Worm (Caenorhabditis elegans): ENCODE measurements around the gene F26D11.1.

F26D11.1 gene

ce11 chrV:8018919-8019318 lies 37.6 kb downstream of the F26D11.1 start:
- no peak for TF ChIP-seq attf-6 (GFP tag; IDR thresholded peaks at IDR 0.05)
- peak; percentile 57 for TF ChIP-seq nhr-80 (tag; optimal IDR thresholded peaks at IDR 0.05)

ce11 chrV:8019783-8020182 lies 38.4 kb downstream of the F26D11.1 start:
- TF ChIP-seq lin-26 (GFP tag; IDR thresholded peaks at IDR 0.05) = no peak
- peak; percentile 60 for TF ChIP-seq nhr-80 (tag; optimal IDR thresholded peaks at IDR 0.05)
- TF ChIP-seq attf-3 (GFP tag; conservative IDR thresholded peaks at IDR 0.05) = no peak

ce11 chrV:8022040-8022439 lies 40.7 kb downstream of the F26D11.1 start, which contains the start of gene ech-3:
ech-3 (plus strand) TSS chrV:8022217.
- no peak for TF ChIP-seq egl-18 (GFP tag; IDR thresholded peaks at IDR 0.05)
- no peak for TF ChIP-seq ZK185.1 (tag; optimal IDR thresholded peaks at IDR 0.05; ENCODE audit: poor library complexity, severe bottlenecking)
- no peak for TF ChIP-seq ceh-91 (GFP tag; IDR thresholded peaks at IDR 0.05)
- TF ChIP-seq attf-5 (GFP tag; optimal IDR thresholded peaks at IDR 0.05) = no peak
- TF ChIP-seq hmg-1.2 (GFP tag; IDR thresholded peaks at IDR 0.05) = peak; percentile 30; the same call in 1 of the 2 replicates

- TF ChIP-seq lin-54 (GFP tag; optimal IDR thresholded peaks at IDR 0.05) = no peak
- peak; percentile 27 for TF ChIP-seq lsl-1 (GFP tag; optimal IDR thresholded peaks at IDR 0.05)
These were observed 43.4 kb downstream of the F26D11.1 start, which contains the start of gene F43H9.3 for ce11 chrV:8024752-8025151. F43H9.3 (minus strand) TSS chrV:8024940.

- TF ChIP-seq cebp-1 (GFP tag; IDR thresholded peaks at IDR 0.05) = no peak
- no peak for TF ChIP-seq cebp-1 (tag; optimal IDR thresholded peaks at IDR 0.05)
- TF ChIP-seq madf-3 (GFP tag; IDR thresholded peaks at IDR 0.05) = no peak
- no peak for TF ChIP-seq lin-35 (GFP tag; optimal IDR thresholded peaks at IDR 0.05)
- no peak for TF ChIP-seq lag-1 (GFP tag; IDR thresholded peaks at IDR 0.05)
- no peak for TF ChIP-seq dox-1 (GFP tag; IDR thresholded peaks at IDR 0.05)
- no peak for TF ChIP-seq sea-2 (GFP tag; IDR thresholded peaks at IDR 0.05)
- no peak for TF ChIP-seq ztf-25 (GFP tag; IDR thresholded peaks at IDR 0.05)
These were observed 43.9 kb downstream of the F26D11.1 start for ce11 chrV:8025259-8025658.

- TF ChIP-seq pha-4 (tag; optimal IDR thresholded peaks at IDR 0.05) = no peak
- TF ChIP-seq him-1 (tag; optimal IDR thresholded peaks at IDR 0.05) = no peak
- TF ChIP-seq tbx-9 (tag; optimal IDR thresholded peaks at IDR 0.05; ENCODE audit: borderline replicate concordance) = no peak
- peak; percentile 20 for TF ChIP-seq lin-40 (tag; optimal IDR thresholded peaks at IDR 0.05)
- TF ChIP-seq egrh-3 (GFP tag; IDR thresholded peaks at IDR 0.05) = no peak
- no peak for TF ChIP-seq Y95B8A.8 (GFP tag; IDR thresholded peaks at IDR 0.05)
- TF ChIP-seq cebp-1 (GFP tag; IDR thresholded peaks at IDR 0.05) = no peak
- TF ChIP-seq cebp-1 (tag; optimal IDR thresholded peaks at IDR 0.05) = peak; percentile 55
- no peak for TF ChIP-seq efl-1 (GFP tag; optimal IDR thresholded peaks at IDR 0.05)
- no peak for TF ChIP-seq F55B11.4 (tag; optimal IDR thresholded peaks at IDR 0.05; ENCODE audit: borderline replicate concordance, insufficient read depth)
- TF ChIP-seq let-607 (tag; optimal IDR thresholded peaks at IDR 0.05) = no peak
- TF ChIP-seq hlh-26 (GFP tag; conservative IDR thresholded peaks at IDR 0.05) = no peak
- TF ChIP-seq K11D2.4 (GFP tag; IDR thresholded peaks at IDR 0.05) = no peak
- no peak for TF ChIP-seq rpc-1 (optimal IDR thresholded peaks at IDR 0.05)
- no peak for TF ChIP-seq rpc-1 (tag; optimal IDR thresholded peaks at IDR 0.05)
- no peak for TF ChIP-seq aptf-2 (GFP tag; conservative IDR thresholded peaks at IDR 0.05)
- peak; percentile 9 for TF ChIP-seq ztf-26 (tag; optimal IDR thresholded peaks at IDR 0.05)
- peak; percentile 71 for TF ChIP-seq somi-1 (GFP tag; optimal IDR thresholded peaks at IDR 0.05)
- no peak for TF ChIP-seq fkh-3 (tag; optimal IDR thresholded peaks at IDR 0.05)
- TF ChIP-seq lin-26 (GFP tag; IDR thresholded peaks at IDR 0.05) = peak; percentile 11; the same call in 1 of the 2 replicates
- TF ChIP-seq ceh-58 (GFP tag; IDR thresholded peaks at IDR 0.05) = no peak
- TF ChIP-seq nhr-90 (tag; optimal IDR thresholded peaks at IDR 0.05) = no peak
- no peak for TF ChIP-seq Y56A3A.18 (GFP tag; IDR thresholded peaks at IDR 0.05)
- TF ChIP-seq ztf-3 (GFP tag; optimal IDR thresholded peaks at IDR 0.05) = no peak
- no peak for TF ChIP-seq hmg-1.2 (GFP tag; IDR thresholded peaks at IDR 0.05)
- no peak for TF ChIP-seq mcd-1 (GFP tag; IDR thresholded peaks at IDR 0.05)
These were observed 45.0 kb downstream of the F26D11.1 start, which contains the start of gene F43H9.4 for ce11 chrV:8026343-8026742. F43H9.4 (plus strand) TSS chrV:8026708.

Measured in whole organism, young adult.